Worm (Caenorhabditis elegans) whole organism, late embryonic: ENCODE results near the gene F12D9.2.

Experiments used
- C38D4.7 ChIP-seq: fragments of 200-800 bp; sonication (Bioruptor generic); optimal IDR thresholded peaks from 2 replicates; lab custom pipeline; 2018; ENCODE audit warnings: mild to moderate bottlenecking, missing genetic modification characterization, moderate library complexity, missing compliant biosample characterization
- T23F11.4 ChIP-seq: fragments of 200-800 bp; sonication (Bioruptor generic); optimal IDR thresholded peaks from 2 replicates; lab custom pipeline; 2018; ENCODE audit warnings: mild to moderate bottlenecking, missing genetic modification characterization, missing compliant biosample characterization
- ceh-14 ChIP-seq: sonication (generic microtip); optimal IDR thresholded peaks from 2 replicates; lab custom pipeline; 2016; ENCODE audit warnings: missing genotype, missing genetic modification characterization, missing compliant biosample characterization
- ceh-18 ChIP-seq: sonication (generic microtip); optimal IDR thresholded peaks from 2 replicates; lab custom pipeline; 2016; ENCODE audit warnings: missing genetic modification characterization, missing compliant biosample characterization
- ceh-19 ChIP-seq: fragments of 200-800 bp; sonication (Bioruptor generic); optimal IDR thresholded peaks from 2 replicates; lab custom pipeline; 2018; ENCODE audit warnings: mild to moderate bottlenecking, missing genetic modification characterization, missing compliant biosample characterization
- ceh-30 ChIP-seq: fragments of 150-350 bp; optimal IDR thresholded peaks from 2 replicates; lab custom pipeline; 2014; ENCODE audit warnings: missing biosample characterization, missing genetic modification characterization
- ceh-34 ChIP-seq: sonication (generic microtip); optimal IDR thresholded peaks from 2 replicates; lab custom pipeline; 2016; ENCODE audit warnings: mild to moderate bottlenecking, missing genetic modification characterization, missing compliant biosample characterization
- ceh-48 ChIP-seq: sonication (generic microtip); optimal IDR thresholded peaks from 2 replicates; lab custom pipeline; 2016; ENCODE audit warnings: missing genetic modification characterization, inconsistent platforms, missing compliant biosample characterization
- elt-4 ChIP-seq: sonication (generic microtip); optimal IDR thresholded peaks from 2 replicates; lab custom pipeline; 2016; ENCODE audit warnings: missing genetic modification characterization, missing compliant biosample characterization
- hlh-13 ChIP-seq: fragments of 200-800 bp; sonication (Bioruptor generic); optimal IDR thresholded peaks from 2 replicates; lab custom pipeline; 2018; ENCODE audit warnings: mild to moderate bottlenecking, missing genetic modification characterization, missing compliant biosample characterization
- lim-6 ChIP-seq: sonication (generic microtip); optimal IDR thresholded peaks from 2 replicates; lab custom pipeline; 2016; ENCODE audit warnings: missing genetic modification characterization, missing compliant biosample characterization
- madf-2 ChIP-seq: sonication (generic microtip); optimal IDR thresholded peaks from 2 replicates; lab custom pipeline; 2017; ENCODE audit warnings: missing genetic modification characterization, missing compliant biosample characterization
- nfya-1 ChIP-seq: sonication (generic microtip); optimal IDR thresholded peaks from 2 replicates; lab custom pipeline; 2017; ENCODE audit warnings: missing genetic modification characterization, mild to moderate bottlenecking, missing compliant biosample characterization, antibody characterized with exemption, moderate library complexity
- pag-3 ChIP-seq: sonication (generic microtip); optimal IDR thresholded peaks from 2 replicates; lab custom pipeline; 2016; ENCODE audit warnings: missing compliant biosample characterization, missing genetic modification characterization, borderline replicate concordance
- pha-4 ChIP-seq: fragments of 150-350 bp; optimal IDR thresholded peaks from 2 replicates; lab custom pipeline; 2018; ENCODE audit warnings: missing biosample characterization, missing genetic modification reagents, missing genetic modification characterization
- pros-1 ChIP-seq: fragments of 150-350 bp; optimal IDR thresholded peaks from 2 replicates; lab custom pipeline; 2014; ENCODE audit warnings: missing biosample characterization, missing genetic modification reagents, missing genetic modification characterization
- rnt-1 ChIP-seq: sonication (generic microtip); optimal IDR thresholded peaks from 2 replicates; lab custom pipeline; 2016; ENCODE audit warnings: missing genetic modification characterization, missing compliant biosample characterization
- sdc-2 ChIP-seq: sonication (generic microtip); optimal IDR thresholded peaks from 2 replicates; lab custom pipeline; 2016; ENCODE audit warnings: missing genotype, missing genetic modification characterization, missing compliant biosample characterization
- sox-2 ChIP-seq: fragments of 200-800 bp; sonication (Bioruptor generic); IDR thresholded peaks from 2 replicates; pipeline ENCODE4 v1.3.6; 2022; ENCODE audit warnings: missing genetic modification reagents, missing genetic modification characterization, missing compliant biosample characterization
- sox-4 ChIP-seq: sonication (generic microtip); optimal IDR thresholded peaks from 2 replicates; lab custom pipeline; 2017; ENCODE audit warnings: mild to moderate bottlenecking, missing genetic modification characterization, inconsistent platforms, missing compliant biosample characterization
- syd-9 ChIP-seq: sonication (generic microtip); optimal IDR thresholded peaks from 2 replicates; lab custom pipeline; 2016; ENCODE audit warnings: mild to moderate bottlenecking, missing genetic modification characterization, moderate library complexity, missing compliant biosample characterization
- ttx-3 ChIP-seq: sonication (generic microtip); optimal IDR thresholded peaks from 2 replicates; lab custom pipeline; 2016; ENCODE audit warnings: missing genetic modification reagents, missing genetic modification characterization, missing compliant biosample characterization
- unc-86 ChIP-seq: sonication (generic microtip); optimal IDR thresholded peaks from 2 replicates; lab custom pipeline; 2016; ENCODE audit warnings: missing genetic modification characterization, missing compliant biosample characterization
- zip-5 ChIP-seq: sonication (generic microtip); optimal IDR thresholded peaks from 2 replicates; lab custom pipeline; 2016; ENCODE audit warnings: missing genetic modification characterization, missing compliant biosample characterization
- ztf-16 ChIP-seq: sonication (generic microtip); optimal IDR thresholded peaks from 2 replicates; lab custom pipeline; 2017; ENCODE audit warnings: missing genetic modification characterization, missing compliant biosample characterization

Gene F12D9.2

DNA sequence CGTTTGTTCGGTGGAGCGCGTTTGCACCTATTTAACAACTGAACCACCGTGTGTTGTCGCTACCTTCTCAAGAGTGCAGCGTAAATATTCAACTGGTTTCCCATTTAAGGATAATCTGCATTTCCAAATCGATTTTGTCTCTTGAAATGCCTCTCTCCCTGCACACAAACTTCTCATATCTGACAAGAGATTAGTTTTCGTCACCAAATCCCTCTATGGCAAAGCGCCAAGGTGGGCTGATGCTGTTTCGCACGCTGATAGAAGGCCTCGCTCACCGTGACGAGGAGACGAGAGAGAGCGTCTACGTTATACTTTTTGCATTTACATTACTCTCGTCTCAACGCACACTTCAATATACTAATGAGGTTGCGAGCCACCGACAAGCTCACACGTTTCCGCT, 47.2 kb downstream of the F12D9.2 start:
- TF ChIP-seq pros-1 (tag; lab: Kevin White, UChicago) (no peak), syd-9 (no peak), lim-6 (tag; lab: Kevin White, UChicago) (no peak), sdc-2 (tag; lab: Kevin White, UChicago) (no peak), elt-4 (no peak), madf-2 (no peak), ceh-19 (no peak), ceh-48 (tag; lab: Kevin White, UChicago) (no peak), ceh-34 (tag; lab: Kevin White, UChicago) (no peak)
- TF ChIP-seq, all 69 proteins: peak for 0

ce11 chrX:8598491-8598890, 48.4 kb downstream of the F12D9.2 start:
- TF ChIP-seq sox-4 = no peak
- TF ChIP-seq ttx-3 (tag; lab: Kevin White, UChicago) = no peak
- no peak for TF ChIP-seq sox-2 (GFP tag; lab: Robert Waterston, UW)

ce11 chrX:8597647-8598046, 49.2 kb downstream of the F12D9.2 start, which contains the start of gene F18E9.7:
F18E9.7 (minus strand) TSS chrX:8597747.
- TF ChIP-seq zip-5 (tag; lab: Kevin White, UChicago) (no peak), syd-9 (no peak), pag-3 (no peak), T23F11.4 (GFP tag; lab: Kevin White, UChicago) (no peak), unc-86 (tag; lab: Kevin White, UChicago) (no peak), sox-2 (GFP tag; lab: Robert Waterston, UW) (no peak), pha-4 (tag; lab: Kevin White, UChicago) (no peak), sdc-2 (tag; lab: Kevin White, UChicago) (no peak), C38D4.7 (no peak), nfya-1 (tag; lab: Kevin White, UChicago) (no peak), hlh-13 (GFP tag; lab: Kevin White, UChicago) (no peak), ceh-14 (tag; lab: Kevin White, UChicago) (no peak), ztf-16 (no peak), ceh-30 (tag; lab: Kevin White, UChicago) (no peak), rnt-1 (tag; lab: Kevin White, UChicago) (no peak), ceh-18 (tag; lab: Kevin White, UChicago) (no peak)
- TF ChIP-seq, all 69 proteins: peak for 0
